Fruit fly (Drosophila melanogaster): ENCODE data around the gene CG16904.

Gene CG16904

dm6 chr3R:9784341-9785062 lies 32.3 kb downstream of the CG16904 start, which contains the start of the genes MtnA and CG8500:
MtnA (minus strand) TSS chr3R:9784370.
CG8500 (plus strand) TSS chr3R:9784653.
- TF ChIP-seq CG17801 (GFP tag; optimal IDR thresholded peaks at IDR 0.05; ENCODE audit: partially characterized antibody), result no peak

dm6 chr3R:9783240-9783917 lies 33.4 kb downstream of the CG16904 start:
- peak; percentile 55 for TF ChIP-seq CG17801 (GFP tag; optimal IDR thresholded peaks at IDR 0.05; ENCODE audit: partially characterized antibody)

dm6 chr3R:9779764-9780163 lies 37.0 kb downstream of the CG16904 start, which contains the start of gene CG12947:
CG12947 (plus strand) TSS chr3R:9780064.
- no peak for TF ChIP-seq CG17801 (GFP tag; optimal IDR thresholded peaks at IDR 0.05; ENCODE audit: partially characterized antibody)

dm6 chr3R:9777941-9778360 lies 38.8 kb downstream of the CG16904 start, which contains the start of gene RpS29:
RpS29 (plus strand) TSS chr3R:9778042.
- TF ChIP-seq CG17801 (GFP tag; optimal IDR thresholded peaks at IDR 0.05; ENCODE audit: partially characterized antibody), result peak; percentile 81

dm6 chr3R:9774821-9775220 lies 42.0 kb downstream of the CG16904 start, which contains the start of gene topi:
topi (plus strand) TSS chr3R:9775121.
- TF ChIP-seq CG17801 (GFP tag; optimal IDR thresholded peaks at IDR 0.05; ENCODE audit: partially characterized antibody), result no peak

dm6 chr3R:9774147-9774546 lies 42.6 kb downstream of the CG16904 start, which contains the start of gene Whamy:
Whamy (minus strand) TSS chr3R:9774419.
- no peak for TF ChIP-seq CG17801 (GFP tag; optimal IDR thresholded peaks at IDR 0.05; ENCODE audit: partially characterized antibody)

- peak; percentile 95 for TF ChIP-seq CG17801 (GFP tag; optimal IDR thresholded peaks at IDR 0.05; ENCODE audit: partially characterized antibody)
Measured at dm6 chr3R:9771519-9771972, 45.2 kb downstream of the CG16904 start, which contains the start of gene CG9471. CG9471 (minus strand) TSS chr3R:9771542.

- no peak for TF ChIP-seq CG17801 (GFP tag; optimal IDR thresholded peaks at IDR 0.05; ENCODE audit: partially characterized antibody)
Measured at dm6 chr3R:9770127-9770526, 46.7 kb downstream of the CG16904 start.

- no peak for TF ChIP-seq CG17801 (GFP tag; optimal IDR thresholded peaks at IDR 0.05; ENCODE audit: partially characterized antibody)
Measured at dm6 chr3R:9768884-9769283, 47.9 kb downstream of the CG16904 start, which contains the start of gene MED6. MED6 (minus strand) TSS chr3R:9768984.

dm6 chr3R:9767620-9768592 lies 48.9 kb downstream of the CG16904 start, which contains the start of gene Naa80:
Naa80 (plus strand) TSS chr3R:9767834.
- TF ChIP-seq CG17801 (GFP tag; optimal IDR thresholded peaks at IDR 0.05; ENCODE audit: partially characterized antibody), result peak; percentile 29
